Fruit fly (Drosophila melanogaster) whole organism, embryonic: ENCODE measurements around the gene CG3008.
A peak's percentile ranks its signal among the peaks of the same experiment; 100 is the strongest.

Experiments used
- Ada2b ChIP-seq: fragments of 200-800 bp; sonication (Bioruptor generic); IDR thresholded peaks from 2 replicates; pipeline ENCODE4 v1.3.6; 2022; ENCODE audit warnings: missing biosample characterization, missing genetic modification characterization
- Bdp1 ChIP-seq: fragments of 200-800 bp; sonication (Bioruptor generic); optimal IDR thresholded peaks from 3 replicates; lab custom pipeline; 2016; ENCODE audit warnings: missing biosample characterization, missing genetic modification characterization
- CG10366 ChIP-seq: fragments of 200-800 bp; sonication (Bioruptor generic); IDR thresholded peaks from 2 replicates; pipeline ENCODE4 v1.3.6; 2022; ENCODE audit warnings: missing biosample characterization, missing genetic modification characterization
- CG10431 ChIP-seq: fragments of 200-800 bp; sonication (Bioruptor generic); optimal IDR thresholded peaks from 3 replicates; lab custom pipeline; 2018; ENCODE audit warnings: missing biosample characterization, mild to moderate bottlenecking, missing genetic modification characterization
- CG11247 ChIP-seq: fragments of 200-800 bp; sonication (Bioruptor generic); IDR thresholded peaks from 2 replicates; pipeline ENCODE4 v1.3.6; 2022; ENCODE audit warnings: missing biosample characterization, missing genetic modification characterization
- CG11696 ChIP-seq: fragments of 200-800 bp; sonication (Bioruptor generic); IDR thresholded peaks from 2 replicates; pipeline ENCODE4 v1.3.6; 2022; ENCODE audit warnings: missing biosample characterization, missing genetic modification characterization
- CG12299 ChIP-seq: fragments of 200-800 bp; sonication (Bioruptor generic); optimal IDR thresholded peaks from 2 replicates; lab custom pipeline; 2018; ENCODE audit warnings: missing biosample characterization, mild to moderate bottlenecking, missing genetic modification characterization
- CG12769 ChIP-seq: fragments of 200-800 bp; sonication (Bioruptor generic); optimal IDR thresholded peaks from 2 replicates; lab custom pipeline; 2019; ENCODE audit warnings: missing biosample characterization, mild to moderate bottlenecking, missing genetic modification characterization, moderate library complexity
- CG14050 ChIP-seq: fragments of 200-800 bp; sonication (Bioruptor generic); IDR thresholded peaks from 3 replicates; pipeline ENCODE4 v1.3.6; 2022; ENCODE audit warnings: missing biosample characterization, missing genetic modification characterization
- CG17328 ChIP-seq: fragments of 200-800 bp; sonication (Bioruptor generic); IDR thresholded peaks from 2 replicates; pipeline ENCODE4 v1.3.6; 2022; ENCODE audit warnings: missing biosample characterization, missing genetic modification characterization
- CG18011 ChIP-seq: fragments of 200-800 bp; sonication (Bioruptor generic); optimal IDR thresholded peaks from 2 replicates; lab custom pipeline; 2017; ENCODE audit warnings: missing biosample characterization, missing genetic modification characterization, mild to moderate bottlenecking, moderate library complexity, missing genotype
- CG33213 ChIP-seq: fragments of 200-800 bp; sonication (Bioruptor generic); optimal IDR thresholded peaks from 3 replicates; lab custom pipeline; 2016; ENCODE audit warnings: missing biosample characterization, missing genetic modification characterization
- CG3847 ChIP-seq: fragments of 200-800 bp; sonication (Bioruptor generic); IDR thresholded peaks from 2 replicates; pipeline ENCODE4 v1.3.6; 2022; ENCODE audit warnings: missing biosample characterization, missing genetic modification characterization
- CG4282 ChIP-seq: fragments of 200-800 bp; sonication (Bioruptor generic); optimal IDR thresholded peaks from 2 replicates; lab custom pipeline; 2016; ENCODE audit warnings: missing biosample characterization, missing genetic modification characterization
- CG4617 ChIP-seq: fragments of 200-800 bp; sonication (Bioruptor generic); optimal IDR thresholded peaks from 3 replicates; lab custom pipeline; 2016; ENCODE audit warnings: missing biosample characterization, missing genetic modification characterization, borderline replicate concordance
- CG7372 ChIP-seq: fragments of 200-800 bp; sonication (Bioruptor generic); IDR thresholded peaks from 2 replicates; pipeline ENCODE4 v1.3.6; 2022; ENCODE audit warnings: missing biosample characterization, missing genetic modification characterization
- CG8388 ChIP-seq: fragments of 200-800 bp; sonication (Bioruptor generic); optimal IDR thresholded peaks from 2 replicates; lab custom pipeline; 2019; ENCODE audit warnings: missing biosample characterization, mild to moderate bottlenecking, missing genetic modification characterization, moderate library complexity
- Eip74EF ChIP-seq, 2 experiments: fragments of 200-800 bp in 1 of 2; fragments of >200 bp in 1 of 2; sonication (Bioruptor generic) in 1 of 2; optimal IDR thresholded peaks; 2 replicates each; lab custom pipeline; 2017 to 2019; ENCODE audit warnings: missing biosample characterization in 2 of 2, missing genetic modification characterization in 2 of 2, mild to moderate bottlenecking in 1 of 2, moderate library complexity in 1 of 2
- Elba2 ChIP-seq: fragments of 200-800 bp; sonication (Bioruptor generic); optimal IDR thresholded peaks from 3 replicates; lab custom pipeline; 2016; ENCODE audit warnings: missing biosample characterization, missing genetic modification characterization
- HLH4C ChIP-seq: fragments of 200-800 bp; sonication (Bioruptor generic); IDR thresholded peaks from 3 replicates; pipeline ENCODE4 v1.3.6; 2022; ENCODE audit warnings: missing biosample characterization, missing genetic modification characterization; ENCODE audit not compliant: partially characterized antibody
- Hey ChIP-seq: fragments of 200-800 bp; sonication (Bioruptor generic); optimal IDR thresholded peaks from 3 replicates; lab custom pipeline; 2018; ENCODE audit warnings: missing biosample characterization, mild to moderate bottlenecking, missing genetic modification characterization
- MBD-R2 ChIP-seq: fragments of 200-800 bp; sonication (Bioruptor generic); IDR thresholded peaks from 2 replicates; pipeline ENCODE4 v1.3.6; 2022; ENCODE audit warnings: missing biosample characterization, missing genetic modification characterization
- Med ChIP-seq: fragments of 200-800 bp; sonication (Bioruptor generic); peaks from one replicate; lab custom pipeline; 2016; ENCODE audit warnings: missing biosample characterization, missing genetic modification characterization, mild to moderate bottlenecking, inconsistent platforms, moderate library complexity
- Nf-YC ChIP-seq: fragments of 200-800 bp; optimal IDR thresholded peaks from 3 replicates; lab custom pipeline; 2019; ENCODE audit warnings: missing biosample characterization, mild to moderate bottlenecking, missing genetic modification characterization, moderate library complexity
- NfI ChIP-seq: fragments of 200-800 bp; sonication (Bioruptor generic); optimal IDR thresholded peaks from 3 replicates; lab custom pipeline; 2018; ENCODE audit warnings: missing biosample characterization, mild to moderate bottlenecking, missing genetic modification characterization, moderate library complexity
- Optix ChIP-seq: fragments of 200-800 bp; sonication (Bioruptor generic); IDR thresholded peaks from 3 replicates; pipeline ENCODE4 v1.3.6; 2022; ENCODE audit warnings: missing biosample characterization, missing genetic modification characterization
- Spps ChIP-seq: fragments of 200-800 bp; sonication (Bioruptor generic); optimal IDR thresholded peaks from 2 replicates; lab custom pipeline; 2018; ENCODE audit warnings: missing biosample characterization, mild to moderate bottlenecking, missing genetic modification characterization
- Sry-δ ChIP-seq: fragments of 200-800 bp; sonication (Bioruptor generic); optimal IDR thresholded peaks from 2 replicates; lab custom pipeline; 2016; ENCODE audit warnings: missing biosample characterization, missing genetic modification characterization
- YL-1 ChIP-seq: fragments of 200-800 bp; sonication (Bioruptor generic); optimal IDR thresholded peaks from 3 replicates; lab custom pipeline; 2017; ENCODE audit warnings: missing biosample characterization, mild to moderate bottlenecking, missing genetic modification characterization
- ap ChIP-seq: fragments of 200-800 bp; sonication (Bioruptor generic); IDR thresholded peaks from 2 replicates; pipeline ENCODE4 v1.3.6; 2022; ENCODE audit warnings: missing biosample characterization, missing genetic modification characterization
- ara ChIP-seq: fragments of 200-800 bp; sonication (Bioruptor generic); IDR thresholded peaks from 2 replicates; pipeline ENCODE4 v1.3.6; 2022; ENCODE audit warnings: missing biosample characterization, missing genetic modification characterization
- bbx ChIP-seq: fragments of 200-800 bp; sonication (Bioruptor generic); IDR thresholded peaks from 2 replicates; pipeline ENCODE4 v1.3.6; 2022; ENCODE audit warnings: missing biosample characterization, missing genetic modification characterization; ENCODE audit not compliant: partially characterized antibody
- btn ChIP-seq: fragments of 200-800 bp; sonication (Bioruptor generic); optimal IDR thresholded peaks from 2 replicates; lab custom pipeline; 2016; ENCODE audit warnings: missing biosample characterization, missing genetic modification characterization
- caup ChIP-seq: fragments of 200-800 bp; sonication (Bioruptor generic); optimal IDR thresholded peaks from 3 replicates; lab custom pipeline; 2017; ENCODE audit warnings: missing biosample characterization, mild to moderate bottlenecking, missing genetic modification characterization, moderate library complexity; ENCODE audit not compliant: severe bottlenecking
- chinmo ChIP-seq: fragments of 200-800 bp; sonication (Bioruptor generic); IDR thresholded peaks from 4 replicates; pipeline ENCODE4 v1.3.6; 2022; ENCODE audit warnings: missing biosample characterization, missing genetic modification characterization; ENCODE audit not compliant: partially characterized antibody
- emc ChIP-seq: fragments of 200-800 bp; sonication (Bioruptor generic); optimal IDR thresholded peaks from 2 replicates; lab custom pipeline; 2016; ENCODE audit warnings: missing biosample characterization, missing genetic modification characterization
- fd3F ChIP-seq: fragments of 200-800 bp; sonication (Bioruptor generic); optimal IDR thresholded peaks from 2 replicates; lab custom pipeline; 2018; ENCODE audit warnings: missing biosample characterization, mild to moderate bottlenecking, missing genetic modification characterization, moderate library complexity
- hb ChIP-seq: fragments of 200-800 bp; sonication (Bioruptor generic); IDR thresholded peaks from 3 replicates; pipeline ENCODE4 v1.3.6; 2022; ENCODE audit warnings: missing biosample characterization, missing genetic modification characterization; ENCODE audit not compliant: partially characterized antibody
- insv ChIP-seq, 2 experiments: fragments of 200-800 bp; sonication (Bioruptor generic); optimal IDR thresholded peaks; 3 replicates each; lab custom pipeline; 2016 to 2018; ENCODE audit warnings: missing biosample characterization in 2 of 2, missing genetic modification characterization in 2 of 2
- lmd ChIP-seq: fragments of 200-800 bp; sonication (Bioruptor generic); IDR thresholded peaks from 2 replicates; pipeline ENCODE4 v1.3.6; 2022; ENCODE audit warnings: missing biosample characterization, missing genetic modification characterization
- nau ChIP-seq: fragments of 200-800 bp; sonication (Bioruptor generic); optimal IDR thresholded peaks from 3 replicates; lab custom pipeline; 2017; ENCODE audit warnings: missing biosample characterization, mild to moderate bottlenecking, missing genetic modification characterization, missing genetic modification reagents
- nom ChIP-seq: fragments of 200-800 bp; sonication (Bioruptor generic); optimal IDR thresholded peaks from 2 replicates; lab custom pipeline; 2017; ENCODE audit warnings: missing biosample characterization, missing genetic modification characterization, mild to moderate bottlenecking, moderate library complexity, missing genetic modification reagents
- rib ChIP-seq: fragments of 200-800 bp; sonication (Bioruptor generic); IDR thresholded peaks from 2 replicates; pipeline ENCODE4 v1.3.6; 2022; ENCODE audit warnings: missing biosample characterization, missing genetic modification characterization
- shn ChIP-seq: fragments of 200-800 bp; sonication (Bioruptor generic); optimal IDR thresholded peaks from 3 replicates; lab custom pipeline; 2016; ENCODE audit warnings: missing biosample characterization, missing genetic modification characterization
- stc ChIP-seq: fragments of 200-800 bp; sonication (Bioruptor generic); IDR thresholded peaks from 2 replicates; pipeline ENCODE4 v1.3.6; 2022; ENCODE audit warnings: missing biosample characterization, missing genetic modification characterization
- sug ChIP-seq: fragments of 200-800 bp; optimal IDR thresholded peaks from 2 replicates; lab custom pipeline; 2019; ENCODE audit warnings: missing biosample characterization, mild to moderate bottlenecking, missing genetic modification characterization, moderate library complexity
- unpg ChIP-seq: fragments of 200-800 bp; sonication (Bioruptor generic); optimal IDR thresholded peaks from 3 replicates; lab custom pipeline; 2018; ENCODE audit warnings: missing biosample characterization, mild to moderate bottlenecking, missing genetic modification characterization, moderate library complexity
- yki ChIP-seq: fragments of >200 bp; optimal IDR thresholded peaks from 3 replicates; lab custom pipeline; 2018
- z ChIP-seq: fragments of 200-800 bp; sonication (Bioruptor generic); IDR thresholded peaks from 3 replicates; pipeline ENCODE4 v1.3.6; 2022; ENCODE audit warnings: missing biosample characterization, missing genetic modification characterization

The CG3008 gene

DNA sequence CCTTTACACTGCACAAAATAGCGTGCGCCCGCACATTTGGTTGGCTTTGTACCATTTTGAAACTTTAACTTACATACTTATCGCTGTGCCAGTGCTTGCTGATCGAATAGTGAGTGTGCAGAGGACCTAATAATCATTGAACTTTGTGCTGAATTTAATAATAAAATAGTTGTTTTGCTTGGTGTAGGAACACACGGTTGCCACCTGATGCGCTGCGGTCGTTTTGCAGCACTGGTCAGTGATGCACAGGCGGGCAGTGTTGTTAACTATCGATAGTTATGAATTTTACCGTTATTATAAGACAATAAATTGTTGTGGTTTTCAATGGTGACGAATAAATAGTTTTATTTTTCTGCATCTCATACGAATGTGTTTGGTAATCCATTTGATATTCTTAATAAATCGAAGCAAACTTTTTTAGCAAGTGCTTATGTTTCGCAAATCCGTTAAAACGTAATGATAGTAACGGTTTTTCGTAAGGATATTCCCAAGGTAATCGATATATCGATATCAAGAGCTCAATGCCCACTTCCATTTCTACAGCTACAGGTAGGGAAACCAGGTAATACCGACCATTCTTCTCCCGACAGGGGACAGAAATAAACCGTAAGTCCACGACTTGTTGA, 45.2 kb upstream of the CG3008 start, which contains the start of the genes tank and CG12194 (continued):
- TF ChIP-seq chinmo (GFP tag; lab: Robert Waterston, UW) = 0 out of 4 replicates have a peak, but pooled peaks have one; percentile 70
- TF ChIP-seq shn (GFP tag; lab: Kevin White, UChicago) = peak; percentile 99
- peak; percentile 99 for TF ChIP-seq Ada2b (GFP tag; lab: Robert Waterston, UW)
- TF ChIP-seq ara (GFP tag; lab: Robert Waterston, UW) = peak; percentile 99
- TF ChIP-seq nau (GFP tag; lab: Kevin White, UChicago) = peak; percentile 99
- peak; percentile 98 for TF ChIP-seq CG4282 (GFP tag; lab: Kevin White, UChicago)
- peak; percentile 99 for TF ChIP-seq NfI (GFP tag; lab: Kevin White, UChicago)
- peak; percentile 85 for TF ChIP-seq Hey (tag; lab: Kevin White, UChicago)
- TF ChIP-seq CG10366 (GFP tag; lab: Robert Waterston, UW) = peak; percentile 99
- TF ChIP-seq Med = peak; percentile 100
- TF ChIP-seq CG11696 = peak; percentile 97
- no peak for TF ChIP-seq yki (lab: Kevin White, UChicago)
- TF ChIP-seq CG18011 (GFP tag; lab: Kevin White, UChicago) = peak; percentile 93
- TF ChIP-seq CG7372 (GFP tag; lab: Robert Waterston, UW) = peak; percentile 98
- TF ChIP-seq CG12769 = peak; percentile 100
- TF ChIP-seq Spps (tag; lab: Kevin White, UChicago) = peak; percentile 98
- peak; percentile 98 for TF ChIP-seq YL-1 (GFP tag; lab: Kevin White, UChicago)
- TF ChIP-seq Optix (GFP tag; lab: Robert Waterston, UW) = peak; percentile 100
- TF ChIP-seq Bdp1 (GFP tag; lab: Kevin White, UChicago) = peak; percentile 95
- TF ChIP-seq CG12299 (tag; lab: Kevin White, UChicago) = peak; percentile 95
- peak; percentile 98 for TF ChIP-seq rib (GFP tag; lab: Robert Waterston, UW)
- peak; percentile 97 for TF ChIP-seq fd3F
- TF ChIP-seq Nf-YC (tag; lab: Kevin White, UChicago) = peak; percentile 79
- TF ChIP-seq unpg (GFP tag; lab: Kevin White, UChicago) = peak; percentile 99
- peak; percentile 99 for TF ChIP-seq stc (GFP tag; lab: Robert Waterston, UW)
- peak; percentile 87 for TF ChIP-seq sug
- peak; percentile 86 for TF ChIP-seq Sry-δ (GFP tag; lab: Kevin White, UChicago)
- TF ChIP-seq HLH4C (GFP tag; lab: Robert Waterston, UW) = peak; percentile 73
- peak; percentile 99 for TF ChIP-seq CG3847
- peak; percentile 99 for TF ChIP-seq CG33213 (GFP tag; lab: Kevin White, UChicago)
- peak; percentile 99 for TF ChIP-seq CG14050
- peak; percentile 99 for TF ChIP-seq btn (GFP tag; lab: Kevin White, UChicago)
- peak; percentile 100 for TF ChIP-seq lmd (GFP tag; lab: Robert Waterston, UW)
- peak; percentile 98 for TF ChIP-seq CG8388 (GFP tag; lab: Kevin White, UChicago)
- peak; percentile 99 for TF ChIP-seq CG11247 (GFP tag; lab: Robert Waterston, UW)
- TF ChIP-seq CG4617 = peak; percentile 100
- peak; percentile 73 for TF ChIP-seq bbx (GFP tag; lab: Robert Waterston, UW)
- peak; percentile 98 for TF ChIP-seq emc (GFP tag; lab: Kevin White, UChicago)
- TF ChIP-seq hb (GFP tag; lab: Robert Waterston, UW) = peak; percentile 29; the same call in 1 of the 3 replicates
- TF ChIP-seq ap (GFP tag; lab: Robert Waterston, UW) = peak; percentile 99
- peak; percentile 92 for TF ChIP-seq nom
- TF ChIP-seq Eip74EF (GFP tag; optimal IDR thresholded peaks at IDR 0.05; lab: Kevin White, UChicago) = peak in 1 of 2 experiments; percentile 96
- peak; percentile 79 for TF ChIP-seq CG10431 (GFP tag; lab: Kevin White, UChicago)
- TF ChIP-seq CG17328 = peak; percentile 100
- TF ChIP-seq Elba2 (GFP tag; lab: Kevin White, UChicago) = peak; percentile 85
- peak; percentile 86 for TF ChIP-seq z (GFP tag; lab: Robert Waterston, UW)
- peak; percentile 52 to 63 for TF ChIP-seq insv (GFP tag; optimal IDR thresholded peaks at IDR 0.05; lab: Kevin White, UChicago)
- TF ChIP-seq caup (GFP tag; lab: Kevin White, UChicago) = peak; percentile 99
- peak; percentile 99 for TF ChIP-seq MBD-R2
